Worm (Caenorhabditis elegans) whole organism, L4 larva: ENCODE results near the gene fbxa-52.

ENCODE experiments used
- dmd-8 ChIP-seq: fragments of 200-800 bp; sonication (Bioruptor generic); IDR thresholded peaks from 2 replicates; pipeline ENCODE4 v1.3.6; 2022; ENCODE audit warnings: missing genetic modification characterization, missing compliant biosample characterization
- pqm-1 ChIP-seq: sonication (generic microtip); optimal IDR thresholded peaks from 2 replicates; lab custom pipeline; 2017; ENCODE audit warnings: missing biosample characterization, missing genetic modification characterization
- unc-39 ChIP-seq: sonication (generic microtip); optimal IDR thresholded peaks from 2 replicates; lab custom pipeline; 2017; ENCODE audit warnings: missing biosample characterization, missing genetic modification characterization
- vab-7 ChIP-seq: fragments of 200-800 bp; sonication (Bioruptor generic); IDR thresholded peaks from 2 replicates; pipeline ENCODE4 v1.3.6; 2022; ENCODE audit warnings: missing genetic modification reagents, missing genetic modification characterization, missing compliant biosample characterization

DNA sequence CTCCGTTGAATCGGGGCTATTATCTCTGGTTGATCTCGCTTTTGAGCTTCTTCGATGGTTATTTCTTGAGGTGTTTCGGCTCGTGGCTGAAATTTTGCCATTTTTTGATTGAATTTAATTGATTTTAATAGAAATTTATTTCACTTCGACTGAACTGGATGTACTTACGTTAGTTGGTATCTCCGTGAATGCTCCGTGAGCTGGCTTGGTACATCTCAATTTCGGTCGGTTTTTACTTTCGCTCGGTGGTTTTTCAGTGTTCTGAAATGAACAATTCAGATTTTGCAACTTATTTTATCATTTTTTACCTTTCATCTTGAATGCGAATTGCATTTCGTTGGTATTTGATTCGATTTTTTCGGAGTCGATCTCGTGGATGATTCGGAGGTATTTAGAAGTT, 47.5 kb downstream of the fbxa-52 start, which contains the start of gene R09H3.2:
- TF ChIP-seq unc-39 (tag; lab: Kevin White, UChicago) (no peak), dmd-8 (no peak), pqm-1 (tag; lab: Kevin White, UChicago) (no peak), vab-7 (GFP tag; lab: Robert Waterston, UW) (no peak)
